Worm (Caenorhabditis elegans) whole organism, L3 larva: ENCODE measurements around the gene rpn-3.

Source experiments
- aly-2 ChIP-seq: fragments of 150-350 bp; optimal IDR thresholded peaks from 2 replicates; lab custom pipeline; 2014; ENCODE audit warnings: missing biosample characterization, missing genetic modification characterization
- ama-1 ChIP-seq: fragments of 150-350 bp; optimal IDR thresholded peaks from 2 replicates; lab custom pipeline; 2018
- egl-27 ChIP-seq: sonication (generic microtip); optimal IDR thresholded peaks from 4 replicates; lab custom pipeline; 2017; ENCODE audit warnings: missing biosample characterization, missing genetic modification reagents, missing genetic modification characterization
- elt-1 ChIP-seq: fragments of 150-350 bp; optimal IDR thresholded peaks from 2 replicates; lab custom pipeline; 2014; ENCODE audit warnings: missing biosample characterization, missing genetic modification characterization
- eor-1 ChIP-seq, 2 experiments: fragments of 150-350 bp; optimal IDR thresholded peaks; 2 replicates each; lab custom pipeline; 2014 to 2018; ENCODE audit warnings: missing biosample characterization in 2 of 2, missing genetic modification characterization in 2 of 2
- fkh-10 ChIP-seq: sonication (generic microtip); optimal IDR thresholded peaks from 2 replicates; lab custom pipeline; 2017; ENCODE audit warnings: missing biosample characterization, missing genetic modification reagents, missing genetic modification characterization
- lin-39 ChIP-seq: fragments of 150-350 bp; optimal IDR thresholded peaks from 2 replicates; lab custom pipeline; 2018; ENCODE audit warnings: missing biosample characterization, missing genetic modification reagents, missing genetic modification characterization
- nhr-237 ChIP-seq: fragments of 150-350 bp; optimal IDR thresholded peaks from 2 replicates; lab custom pipeline; 2014; ENCODE audit warnings: missing biosample characterization, missing genetic modification characterization
- nhr-28 ChIP-seq: fragments of 150-350 bp; optimal IDR thresholded peaks from 2 replicates; lab custom pipeline; 2014; ENCODE audit warnings: missing biosample characterization, missing genetic modification characterization
- pha-4 ChIP-seq: fragments of 150-350 bp; optimal IDR thresholded peaks from 2 replicates; lab custom pipeline; 2014; ENCODE audit warnings: missing biosample characterization, missing genetic modification reagents, missing genetic modification characterization
- tbx-2 ChIP-seq: sonication (generic microtip); optimal IDR thresholded peaks from 2 replicates; lab custom pipeline; 2016; ENCODE audit warnings: mild to moderate bottlenecking, missing genetic modification characterization, missing compliant biosample characterization
- unc-62 ChIP-seq: fragments of 150-350 bp; sonication (generic microtip); optimal IDR thresholded peaks from 4 replicates; lab custom pipeline; 2014; ENCODE audit warnings: missing biosample characterization, missing genetic modification reagents, missing genetic modification characterization
- ztf-11 ChIP-seq: fragments of 150-350 bp; optimal IDR thresholded peaks from 2 replicates; lab custom pipeline; 2014; ENCODE audit warnings: missing biosample characterization, missing genetic modification characterization
- ztf-4 ChIP-seq: fragments of 150-350 bp; optimal IDR thresholded peaks from 2 replicates; lab custom pipeline; 2014; ENCODE audit warnings: missing biosample characterization, missing genetic modification characterization

- TF ChIP-seq nhr-28 (tag; lab: Kevin White, UChicago): no peak
- no peak for TF ChIP-seq egl-27
- TF ChIP-seq nhr-237: no peak
- no peak for TF ChIP-seq tbx-2 (tag; lab: Kevin White, UChicago)
- no peak for TF ChIP-seq eor-1 (tag; optimal IDR thresholded peaks at IDR 0.05; lab: Kevin White, UChicago)
- TF ChIP-seq aly-2 (tag; lab: Kevin White, UChicago): no peak
- TF ChIP-seq fkh-10 (GFP tag; lab: Kevin White, UChicago): no peak
- TF ChIP-seq unc-62 (GFP tag; lab: Kevin White, UChicago): no peak
- TF ChIP-seq elt-1 (tag; lab: Kevin White, UChicago): no peak
- TF ChIP-seq ama-1 (lab: Kevin White, UChicago): no peak
- TF ChIP-seq lin-39: no peak
- TF ChIP-seq pha-4 (tag; lab: Kevin White, UChicago): peak; percentile 68
- TF ChIP-seq ztf-11 (tag; lab: Kevin White, UChicago): no peak
- TF ChIP-seq ztf-4 (tag; lab: Kevin White, UChicago): no peak
These were observed 15.0 kb upstream of the rpn-3 start, which contains the start of gene ZK1236.5 for ce11 chrIII:8432143-8432542.
